Worm (Caenorhabditis elegans) whole organism, young adult: Measurements from ENCODE around the gene pqbp-1.1.

Experiments used
- Y56A3A.18 ChIP-seq: fragments of 200-800 bp; sonication (Bioruptor generic); IDR thresholded peaks from 2 replicates; pipeline ENCODE4 v1.3.6; 2022; ENCODE audit warnings: missing genetic modification reagents, missing genetic modification characterization, missing compliant biosample characterization
- ama-1 ChIP-seq, 3 experiments: fragments of 150-350 bp in 1 of 3; sonication (generic microtip) in 2 of 3; optimal IDR thresholded peaks; 2 replicates each; lab custom pipeline; 2014 to 2018; ENCODE audit warnings: missing biosample characterization in 2 of 3, missing genetic modification characterization in 2 of 3, missing genetic modification reagents in 2 of 3
- gei-17 ChIP-seq: fragments of 200-800 bp; sonication (Bioruptor generic); optimal IDR thresholded peaks from 2 replicates; lab custom pipeline; 2018; ENCODE audit warnings: mild to moderate bottlenecking, missing genetic modification characterization, missing compliant biosample characterization
- him-1 ChIP-seq: sonication (generic microtip); optimal IDR thresholded peaks from 2 replicates; lab custom pipeline; 2016; ENCODE audit warnings: missing genotype, missing genetic modification reagents, missing genetic modification characterization, missing compliant biosample characterization
- sea-2 ChIP-seq: fragments of 200-800 bp; sonication (Bioruptor generic); IDR thresholded peaks from 2 replicates; pipeline ENCODE4 v1.3.6; 2022; ENCODE audit warnings: missing genetic modification characterization, missing compliant biosample characterization
- snpc-4 ChIP-seq, 5 experiments: fragments of 150-350 bp in 1 of 5; sonication (generic microtip) in 4 of 5; optimal IDR thresholded peaks; 2 replicates each; lab custom pipeline; 2014 to 2018; ENCODE audit warnings: missing genetic modification characterization in 5 of 5, missing biosample characterization in 3 of 5, antibody characterized with exemption in 2 of 5, mild to moderate bottlenecking in 2 of 5, missing compliant biosample characterization in 2 of 5, missing genotype in 2 of 5, moderate library complexity in 2 of 5, missing genetic modification reagents in 1 of 5
- ztf-18 ChIP-seq: sonication (generic microtip); optimal IDR thresholded peaks from 2 replicates; lab custom pipeline; 2016; ENCODE audit warnings: missing genotype, mild to moderate bottlenecking, missing genetic modification characterization, missing compliant biosample characterization
- ztf-28 ChIP-seq: fragments of 200-800 bp; sonication (Bioruptor generic); IDR thresholded peaks from 2 replicates; pipeline ENCODE4 v1.3.6; 2022; ENCODE audit warnings: missing genetic modification reagents, missing genetic modification characterization, missing compliant biosample characterization

- TF ChIP-seq snpc-4 (GFP tag; optimal IDR thresholded peaks at IDR 0.05; lab: Kevin White, UChicago) (no peak), snpc-4 (tag; optimal IDR thresholded peaks at IDR 0.05; lab: Kevin White, UChicago) (no peak), Y56A3A.18 (no peak), him-1 (tag; lab: Kevin White, UChicago) (no peak), sea-2 (GFP tag; lab: Robert Waterston, UW) (no peak), ztf-28 (GFP tag; lab: Robert Waterston, UW) (no peak), ztf-18 (tag; lab: Kevin White, UChicago) (no peak), ama-1 (optimal IDR thresholded peaks at IDR 0.05; lab: Kevin White, UChicago) (no peak), ama-1 (GFP tag; optimal IDR thresholded peaks at IDR 0.05; lab: Kevin White, UChicago) (no peak), gei-17 (GFP tag; lab: Kevin White, UChicago) (no peak)
Measured at ce11 chrIV:290387-290786, 28.9 kb upstream of the pqbp-1.1 start.
